Worm (Caenorhabditis elegans): ENCODE results near the gene parg-1.
A peak's percentile ranks its signal among the peaks of the same experiment; 100 is the strongest.

parg-1 gene

ce11 chrIV:8764567-8764966 is 18.5 kb downstream of the parg-1 start, which contains the start of gene cdc-50.B:
cdc-50.B (plus strand) TSS chrIV:8764867.
- no peak for TF ChIP-seq ceh-39 (tag; optimal IDR thresholded peaks at IDR 0.05)
- TF ChIP-seq nhr-237 (tag; optimal IDR thresholded peaks at IDR 0.05) = no peak
- no peak for TF ChIP-seq flh-1 (GFP tag; optimal IDR thresholded peaks at IDR 0.05)
- no peak for TF ChIP-seq sptf-1 (tag; optimal IDR thresholded peaks at IDR 0.05)
- no peak for TF ChIP-seq lin-13 (tag; optimal IDR thresholded peaks at IDR 0.05)
- no peak for TF ChIP-seq lsy-2 (tag; optimal IDR thresholded peaks at IDR 0.05)
- TF ChIP-seq unc-120 (tag; optimal IDR thresholded peaks at IDR 0.05; ENCODE audit: poor library complexity, severe bottlenecking) = no peak
- TF ChIP-seq elt-3 (tag; optimal IDR thresholded peaks at IDR 0.05) = no peak
- TF ChIP-seq blmp-1 (tag; optimal IDR thresholded peaks at IDR 0.05) = no peak
- no peak for TF ChIP-seq cnd-1 (tag; optimal IDR thresholded peaks at IDR 0.05)

ce11 chrIV:8769539-8769938 is 23.5 kb downstream of the parg-1 start, which contains the start of gene F20C5.5:
F20C5.5 (minus strand) TSS chrIV:8769639.
- TF ChIP-seq blmp-1 (tag; optimal IDR thresholded peaks at IDR 0.05) (no peak), sem-2 (GFP tag; optimal IDR thresholded peaks at IDR 0.05) (no peak), ham-2 (GFP tag; optimal IDR thresholded peaks at IDR 0.05) (no peak), lin-13 (tag; optimal IDR thresholded peaks at IDR 0.05) (no peak), M03D4.4 (tag; optimal IDR thresholded peaks at IDR 0.05) (no peak), ceh-39 (tag; optimal IDR thresholded peaks at IDR 0.05) (no peak), nhr-237 (tag; optimal IDR thresholded peaks at IDR 0.05) (no peak)

- TF ChIP-seq ham-2 (GFP tag; optimal IDR thresholded peaks at IDR 0.05) = no peak
- TF ChIP-seq lin-13 (tag; optimal IDR thresholded peaks at IDR 0.05) = no peak
- TF ChIP-seq flh-1 (GFP tag; optimal IDR thresholded peaks at IDR 0.05) = no peak
- TF ChIP-seq elt-1 (tag; optimal IDR thresholded peaks at IDR 0.05; ENCODE audit: borderline replicate concordance, insufficient read depth) = no peak
- no peak for TF ChIP-seq unc-120 (tag; optimal IDR thresholded peaks at IDR 0.05; ENCODE audit: poor library complexity, severe bottlenecking)
- TF ChIP-seq unc-62 (GFP tag; optimal IDR thresholded peaks at IDR 0.05) = no peak
- TF ChIP-seq pha-4 (tag; optimal IDR thresholded peaks at IDR 0.05) = no peak
- TF ChIP-seq drap-1 (GFP tag; optimal IDR thresholded peaks at IDR 0.05) = no peak
Observed at ce11 chrIV:8772800-8773256, 26.8 kb downstream of the parg-1 start, which contains the start of gene F20C5.6. F20C5.6 (minus strand) TSS chrIV:8773206.

ce11 chrIV:8778045-8778444 is 32.0 kb downstream of the parg-1 start, which contains the start of gene C33D9.6:
C33D9.6 (minus strand) TSS chrIV:8778145.
- no peak for TF ChIP-seq nhr-28 (tag; optimal IDR thresholded peaks at IDR 0.05)
- no peak for TF ChIP-seq lsy-2 (tag; optimal IDR thresholded peaks at IDR 0.05)
- TF ChIP-seq ham-2 (GFP tag; optimal IDR thresholded peaks at IDR 0.05) = no peak
- no peak for TF ChIP-seq unc-62 (GFP tag; optimal IDR thresholded peaks at IDR 0.05)
- TF ChIP-seq elt-1 (tag; optimal IDR thresholded peaks at IDR 0.05; ENCODE audit: borderline replicate concordance, insufficient read depth) = no peak
- TF ChIP-seq unc-120 (tag; optimal IDR thresholded peaks at IDR 0.05; ENCODE audit: poor library complexity, severe bottlenecking) = no peak
- TF ChIP-seq cnd-1 (tag; optimal IDR thresholded peaks at IDR 0.05) = no peak

ce11 chrIV:8782172-8782571 is 36.1 kb downstream of the parg-1 start:
- TF ChIP-seq nhr-28 (tag; optimal IDR thresholded peaks at IDR 0.05) (no peak), ztf-11 (tag; optimal IDR thresholded peaks at IDR 0.05) (peak; percentile 74), blmp-1 (tag; optimal IDR thresholded peaks at IDR 0.05) (no peak), mls-2 (tag; optimal IDR thresholded peaks at IDR 0.05) (peak; percentile 74), lin-32 (GFP tag; optimal IDR thresholded peaks at IDR 0.05) (peak; percentile 74), sem-2 (GFP tag; optimal IDR thresholded peaks at IDR 0.05) (no peak), elt-3 (tag; optimal IDR thresholded peaks at IDR 0.05) (peak; percentile 5), ceh-83 (GFP tag; optimal IDR thresholded peaks at IDR 0.05) (peak; percentile 52), ham-2 (GFP tag; optimal IDR thresholded peaks at IDR 0.05) (peak; percentile 98), cnd-1 (tag; optimal IDR thresholded peaks at IDR 0.05) (peak; percentile 83), nhr-76 (tag; optimal IDR thresholded peaks at IDR 0.05) (no peak), bed-3 (GFP tag; optimal IDR thresholded peaks at IDR 0.05) (peak; percentile 14), mep-1 (tag; optimal IDR thresholded peaks at IDR 0.05) (peak; percentile 84), lsy-2 (tag; optimal IDR thresholded peaks at IDR 0.05) (peak; percentile 69), ces-1 (GFP tag; optimal IDR thresholded peaks at IDR 0.05) (peak; percentile 53), sptf-1 (tag; optimal IDR thresholded peaks at IDR 0.05) (peak; percentile 78), nhr-2 (tag; optimal IDR thresholded peaks at IDR 0.05) (peak; percentile 26), nhr-237 (tag; optimal IDR thresholded peaks at IDR 0.05) (peak; percentile 56), mab-5 (tag; optimal IDR thresholded peaks at IDR 0.05) (no peak), zip-8 (tag; optimal IDR thresholded peaks at IDR 0.05) (no peak), nhr-12 (tag; optimal IDR thresholded peaks at IDR 0.05) (no peak), lin-13 (tag; optimal IDR thresholded peaks at IDR 0.05) (peak; percentile 75), ceh-43 (GFP tag; optimal IDR thresholded peaks at IDR 0.05) (peak; percentile 31), tbx-8 (GFP tag; optimal IDR thresholded peaks at IDR 0.05) (peak; percentile 21), unc-120 (tag; optimal IDR thresholded peaks at IDR 0.05; ENCODE audit: poor library complexity, severe bottlenecking) (peak; percentile 95), hlh-1 (tag; optimal IDR thresholded peaks at IDR 0.05) (peak; percentile 93), drap-1 (GFP tag; optimal IDR thresholded peaks at IDR 0.05) (peak; percentile 75), ceh-39 (tag; optimal IDR thresholded peaks at IDR 0.05) (no peak), unc-39 (tag; optimal IDR thresholded peaks at IDR 0.05) (no peak), elt-1 (tag; optimal IDR thresholded peaks at IDR 0.05; ENCODE audit: borderline replicate concordance, insufficient read depth) (peak; percentile 45), unc-62 (GFP tag; optimal IDR thresholded peaks at IDR 0.05) (peak; percentile 84), snpc-4 (tag; optimal IDR thresholded peaks at IDR 0.05) (no peak), flh-1 (GFP tag; optimal IDR thresholded peaks at IDR 0.05) (no peak), M03D4.4 (tag; optimal IDR thresholded peaks at IDR 0.05) (peak; percentile 54), pha-4 (tag; optimal IDR thresholded peaks at IDR 0.05) (peak; percentile 77)

Measured in whole organism, mixed stage, embryonic.